Worm (Caenorhabditis elegans) whole organism, L4/young adult: ENCODE measurements around the gene vps-18.

ENCODE experiments used
- W03F9.2 ChIP-seq: fragments of 150-350 bp; optimal IDR thresholded peaks from 2 replicates; lab custom pipeline; 2014; ENCODE audit warnings: missing biosample characterization, missing genetic modification characterization
- dao-5 ChIP-seq: sonication (generic microtip); optimal IDR thresholded peaks from 2 replicates; lab custom pipeline; 2016; ENCODE audit warnings: missing genotype, missing genetic modification characterization, moderate library complexity, missing compliant biosample characterization
- him-1 ChIP-seq: sonication (generic microtip); optimal IDR thresholded peaks from 2 replicates; lab custom pipeline; 2016; ENCODE audit warnings: missing genotype, missing genetic modification reagents, missing genetic modification characterization, missing compliant biosample characterization

vps-18 gene

DNA sequence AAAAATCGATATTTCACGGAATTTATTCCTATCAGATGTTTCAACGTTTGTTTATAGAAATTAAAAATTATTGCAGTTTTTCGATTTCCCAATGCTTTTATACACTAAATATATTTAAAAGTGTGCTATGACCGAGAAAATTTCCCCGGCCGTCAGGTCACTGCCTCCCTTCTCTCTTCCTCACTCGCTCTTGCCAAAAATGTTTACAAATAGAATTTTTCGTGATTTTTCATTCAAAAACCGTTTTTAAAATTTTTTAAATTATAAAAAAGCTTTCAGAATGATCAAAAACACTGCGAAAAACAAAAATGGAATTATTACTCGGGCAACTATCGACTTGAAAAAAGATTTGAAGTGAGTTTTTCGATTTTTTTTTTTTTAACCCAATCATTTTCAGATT, at the start of gene vps-18, which contains the start of gene T12C9.7:
vps-18 (plus strand) TSS at position 280 of the 400 bp plus-strand sequence.
T12C9.7 (minus strand) TSS at position 101 of the 400 bp plus-strand sequence.
- TF ChIP-seq him-1 (tag; lab: Kevin White, UChicago) (no peak), W03F9.2 (no peak), dao-5 (tag; lab: Kevin White, UChicago) (no peak)

DNA sequence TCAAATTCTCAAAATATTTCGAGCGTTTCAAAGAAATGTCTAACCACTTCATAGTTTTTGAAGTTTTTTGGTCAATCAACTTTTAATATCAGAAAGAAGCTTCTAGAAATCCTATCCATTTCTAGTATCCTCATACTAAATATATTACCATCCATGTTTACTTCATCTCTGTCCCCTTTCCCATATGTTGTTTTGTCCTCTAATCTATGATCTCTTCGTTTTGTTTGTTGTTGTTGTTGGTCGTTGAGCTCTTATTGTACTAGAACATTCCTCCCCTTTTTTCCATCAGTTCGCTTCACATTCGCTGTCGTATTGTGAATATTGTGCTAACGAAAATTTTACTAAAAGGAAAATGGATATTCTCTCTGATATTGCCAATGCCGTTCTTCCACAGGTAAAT, 43.6 kb upstream of the vps-18 start, which contains the start of gene sod-5:
sod-5 (plus strand) TSS at position 301 of the 400 bp plus-strand sequence.
- TF ChIP-seq dao-5 (tag; lab: Kevin White, UChicago), result no peak
- TF ChIP-seq him-1 (tag; lab: Kevin White, UChicago), result no peak
- no peak for TF ChIP-seq W03F9.2

- TF ChIP-seq W03F9.2 (no peak), him-1 (tag; lab: Kevin White, UChicago) (no peak), dao-5 (tag; lab: Kevin White, UChicago) (no peak)
Measured at ce11 chrII:4419956-4420355, 41.0 kb upstream of the vps-18 start, which contains the start of gene bpnt-1. TSS of gene bpnt-1 (plus strand) at chrII:4420256.

ce11 chrII:4424807-4425206, 36.1 kb upstream of the vps-18 start, which contains the start of the genes dcaf-13 and toe-1:
TSS of gene dcaf-13 (minus strand) at chrII:4424902.
TSS of gene toe-1 (plus strand) at chrII:4425167.
- TF ChIP-seq W03F9.2 (peak; percentile 30), him-1 (tag; lab: Kevin White, UChicago) (no peak), dao-5 (tag; lab: Kevin White, UChicago) (no peak)

DNA sequence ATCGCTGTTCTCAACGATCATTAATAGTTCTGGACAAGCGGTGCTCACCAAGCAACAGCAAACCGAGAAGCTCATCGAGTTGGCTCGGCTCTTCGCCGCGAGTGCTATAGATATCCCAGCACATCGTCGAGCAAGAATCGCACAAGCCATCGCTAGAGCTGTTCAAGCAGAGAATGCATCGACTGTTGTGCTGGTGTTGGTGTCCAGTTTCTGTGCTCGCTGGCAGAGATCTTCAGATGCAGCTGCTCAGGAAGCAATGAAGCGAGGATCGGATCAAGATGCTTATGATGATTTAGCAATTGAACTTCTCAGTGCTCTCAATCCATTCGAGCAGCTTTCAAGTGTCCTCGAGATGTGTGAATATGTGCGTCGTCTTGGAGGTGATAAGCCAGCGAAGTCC, 32.8 kb upstream of the vps-18 start:
- TF ChIP-seq W03F9.2 (no peak), dao-5 (tag; lab: Kevin White, UChicago) (no peak), him-1 (tag; lab: Kevin White, UChicago) (no peak)

- TF ChIP-seq dao-5 (tag; lab: Kevin White, UChicago) (no peak), him-1 (tag; lab: Kevin White, UChicago) (no peak), W03F9.2 (no peak)
Measured at ce11 chrII:4433146-4433545, 27.8 kb upstream of the vps-18 start, which contains the start of gene nhr-109. TSS of gene nhr-109 (plus strand) at chrII:4433367.

- TF ChIP-seq dao-5 (tag; lab: Kevin White, UChicago), result no peak
- no peak for TF ChIP-seq W03F9.2
- no peak for TF ChIP-seq him-1 (tag; lab: Kevin White, UChicago)
Measured at ce11 chrII:4434278-4434677, 26.7 kb upstream of the vps-18 start.

ce11 chrII:4435134-4435533, 25.8 kb upstream of the vps-18 start, which contains the start of gene nhr-273:
TSS of gene nhr-273 (plus strand) at chrII:4435300.
- TF ChIP-seq him-1 (tag; lab: Kevin White, UChicago) (no peak), dao-5 (tag; lab: Kevin White, UChicago) (no peak), W03F9.2 (no peak)

ce11 chrII:4438601-4439000, 22.3 kb upstream of the vps-18 start, which contains the start of gene nhr-16:
TSS of gene nhr-16 (plus strand) at chrII:4438805.
- TF ChIP-seq him-1 (tag; lab: Kevin White, UChicago), result no peak
- TF ChIP-seq W03F9.2, result no peak
- no peak for TF ChIP-seq dao-5 (tag; lab: Kevin White, UChicago)

- no peak for TF ChIP-seq W03F9.2
- no peak for TF ChIP-seq him-1 (tag; lab: Kevin White, UChicago)
- no peak for TF ChIP-seq dao-5 (tag; lab: Kevin White, UChicago)
Measured at ce11 chrII:4441278-4441677, 19.7 kb upstream of the vps-18 start.

- no peak for TF ChIP-seq W03F9.2
- TF ChIP-seq dao-5 (tag; lab: Kevin White, UChicago), result no peak
- no peak for TF ChIP-seq him-1 (tag; lab: Kevin White, UChicago)
Measured at ce11 chrII:4444811-4445210, 16.1 kb upstream of the vps-18 start.

DNA sequence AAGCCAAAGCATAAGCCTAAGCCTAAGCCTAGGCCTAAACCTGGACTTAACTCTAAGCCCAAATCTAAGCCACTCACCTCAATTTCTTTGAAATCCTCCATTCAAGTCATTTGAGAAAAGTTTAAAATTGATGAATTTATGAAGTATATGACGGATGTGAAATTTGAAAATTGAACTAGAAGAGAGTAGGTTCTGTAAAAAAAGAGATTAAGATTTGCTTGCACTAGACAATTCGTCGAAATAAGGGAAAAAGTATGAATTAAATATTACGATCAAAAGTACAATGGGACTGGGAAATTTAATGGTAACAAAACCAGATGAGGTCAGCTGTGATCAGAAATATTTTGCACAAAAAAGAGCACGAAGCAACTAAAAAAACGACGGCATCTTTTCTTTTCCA, 7.9 kb upstream of the vps-18 start, which contains the start of gene twk-2:
twk-2 (minus strand) TSS at position 101 of the 400 bp plus-strand sequence.
- no peak for TF ChIP-seq him-1 (tag; lab: Kevin White, UChicago)
- no peak for TF ChIP-seq W03F9.2
- TF ChIP-seq dao-5 (tag; lab: Kevin White, UChicago), result no peak

DNA sequence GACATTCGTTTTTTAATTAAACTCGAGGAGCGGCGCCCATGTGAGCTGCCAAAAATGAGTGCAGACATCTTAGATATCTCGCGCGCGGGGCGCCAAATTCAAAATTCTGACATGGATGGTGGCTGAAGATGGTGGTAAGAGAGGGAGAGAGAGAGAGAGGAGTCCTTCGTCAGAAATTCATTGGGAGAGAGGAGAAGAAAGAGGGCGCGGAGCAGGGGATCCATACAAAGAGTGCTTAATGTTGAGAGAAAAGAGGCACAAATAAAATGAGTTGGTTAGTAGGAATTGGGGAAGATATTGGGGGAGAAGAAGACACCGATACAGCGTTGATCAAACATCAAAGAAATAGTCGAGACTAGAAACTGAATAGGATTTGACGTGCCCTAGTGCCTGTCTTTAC, 7.5 kb upstream of the vps-18 start:
- TF ChIP-seq dao-5 (tag; lab: Kevin White, UChicago) (no peak), him-1 (tag; lab: Kevin White, UChicago) (no peak), W03F9.2 (no peak)

DNA sequence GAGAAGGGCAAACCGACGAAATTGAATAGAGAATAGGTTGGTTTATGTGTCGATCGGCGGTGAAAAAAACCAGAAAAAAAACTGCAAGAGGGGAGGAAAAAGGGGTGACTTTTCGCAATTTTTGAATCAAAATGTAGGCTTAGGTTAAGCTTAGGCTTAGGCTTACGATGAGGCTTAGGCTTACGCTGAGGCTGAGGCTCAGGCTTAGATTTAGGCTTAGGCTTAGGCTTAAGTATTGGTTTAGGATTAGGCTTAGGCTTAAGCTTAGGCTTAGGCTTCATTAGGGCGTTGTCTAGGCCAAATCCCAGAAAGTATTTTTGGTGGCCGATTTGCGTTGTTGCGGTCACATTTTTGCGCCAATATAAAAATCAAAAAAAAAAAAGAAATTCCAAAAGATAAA, 6.1 kb upstream of the vps-18 start:
- TF ChIP-seq him-1 (tag; lab: Kevin White, UChicago) (no peak), dao-5 (tag; lab: Kevin White, UChicago) (no peak), W03F9.2 (no peak)

DNA sequence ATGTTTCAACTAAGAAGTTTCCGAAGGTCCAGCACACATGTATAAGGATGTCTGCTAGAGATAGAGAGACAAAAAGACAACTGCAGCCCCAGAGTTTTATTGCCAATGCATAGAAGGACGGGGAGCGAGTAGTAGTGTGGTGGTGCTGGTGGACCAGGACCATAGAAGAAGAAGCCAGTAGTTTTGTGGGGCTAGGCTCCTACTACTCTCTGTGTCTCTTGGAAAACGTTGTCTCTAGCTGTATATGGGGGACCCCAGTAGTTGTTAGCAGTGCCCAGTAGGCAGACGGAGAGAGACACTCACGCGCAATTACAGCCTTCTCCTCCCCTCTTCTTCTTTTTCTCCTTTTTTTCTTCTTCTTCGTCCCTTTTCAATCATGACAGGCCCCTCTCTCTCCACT, 4.9 kb upstream of the vps-18 start:
- peak; percentile 80 for TF ChIP-seq him-1 (tag; lab: Kevin White, UChicago)
- no peak for TF ChIP-seq dao-5 (tag; lab: Kevin White, UChicago)
